Worm (Caenorhabditis elegans) whole organism, late embryonic: Measurements from ENCODE around the gene C13G5.2.

Experiments used
- ceh-31 ChIP-seq: sonication (generic microtip); optimal IDR thresholded peaks from 2 replicates; lab custom pipeline; 2016; ENCODE audit warnings: missing genetic modification characterization, missing compliant biosample characterization
- ceh-34 ChIP-seq: sonication (generic microtip); optimal IDR thresholded peaks from 2 replicates; lab custom pipeline; 2016; ENCODE audit warnings: mild to moderate bottlenecking, missing genetic modification characterization, missing compliant biosample characterization
- ceh-45 ChIP-seq: fragments of 200-800 bp; sonication (Bioruptor generic); IDR thresholded peaks from 2 replicates; pipeline ENCODE4 v1.3.6; 2022; ENCODE audit warnings: missing genetic modification reagents, missing genetic modification characterization, missing compliant biosample characterization
- dve-1 ChIP-seq: sonication (generic microtip); optimal IDR thresholded peaks from 2 replicates; lab custom pipeline; 2017; ENCODE audit warnings: antibody characterized with exemption, mild to moderate bottlenecking, missing genetic modification characterization, missing compliant biosample characterization
- hlh-13 ChIP-seq: fragments of 200-800 bp; sonication (Bioruptor generic); optimal IDR thresholded peaks from 2 replicates; lab custom pipeline; 2018; ENCODE audit warnings: mild to moderate bottlenecking, missing genetic modification characterization, missing compliant biosample characterization
- hlh-30 ChIP-seq: sonication (generic microtip); optimal IDR thresholded peaks from 2 replicates; lab custom pipeline; 2017; ENCODE audit warnings: antibody characterized with exemption, missing genetic modification characterization, missing compliant biosample characterization; ENCODE audit not compliant: insufficient read depth
- hlh-6 ChIP-seq: sonication (generic microtip); optimal IDR thresholded peaks from 2 replicates; lab custom pipeline; 2016; ENCODE audit warnings: missing genotype, missing genetic modification characterization, missing compliant biosample characterization
- lim-6 ChIP-seq: sonication (generic microtip); optimal IDR thresholded peaks from 2 replicates; lab custom pipeline; 2016; ENCODE audit warnings: missing genetic modification characterization, missing compliant biosample characterization
- nfya-1 ChIP-seq: sonication (generic microtip); optimal IDR thresholded peaks from 2 replicates; lab custom pipeline; 2017; ENCODE audit warnings: missing genetic modification characterization, mild to moderate bottlenecking, missing compliant biosample characterization, antibody characterized with exemption, moderate library complexity
- pax-1 ChIP-seq: fragments of 150-350 bp; optimal IDR thresholded peaks from 2 replicates; lab custom pipeline; 2014; ENCODE audit warnings: missing biosample characterization, missing genetic modification characterization
- pqm-1 ChIP-seq: sonication (generic microtip); optimal IDR thresholded peaks from 2 replicates; lab custom pipeline; 2016; ENCODE audit warnings: missing genetic modification characterization, missing compliant biosample characterization
- ref-2 ChIP-seq: sonication (generic microtip); optimal IDR thresholded peaks from 2 replicates; lab custom pipeline; 2016; ENCODE audit warnings: missing genetic modification characterization, missing compliant biosample characterization
- rnt-1 ChIP-seq: sonication (generic microtip); optimal IDR thresholded peaks from 2 replicates; lab custom pipeline; 2016; ENCODE audit warnings: missing genetic modification characterization, missing compliant biosample characterization

DNA sequence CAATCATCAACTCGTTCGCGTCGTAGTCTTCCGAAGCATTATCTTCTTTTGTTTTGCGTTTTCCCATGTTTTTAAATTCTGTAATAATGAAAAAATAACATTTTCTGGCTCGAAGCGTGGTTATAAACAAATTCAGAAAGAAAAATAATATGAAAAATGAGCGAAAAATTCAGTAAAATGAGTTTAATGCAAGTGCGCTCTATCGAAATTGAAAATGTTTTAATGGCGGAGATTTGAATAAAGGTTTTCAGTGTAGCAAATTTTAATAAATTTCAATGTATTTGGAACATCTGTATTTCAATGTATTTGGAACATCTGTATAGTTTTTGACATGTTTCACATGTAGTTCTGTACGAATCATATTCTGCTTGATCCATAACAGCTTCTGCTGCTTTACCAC, 3.8 kb downstream of the C13G5.2 start, which contains the start of gene rha-2:
- TF ChIP-seq hlh-6 (tag; lab: Kevin White, UChicago) (no peak), dve-1 (tag; lab: Kevin White, UChicago) (no peak), nfya-1 (no peak), ref-2 (no peak), pqm-1 (no peak), pax-1 (tag; lab: Kevin White, UChicago) (no peak), hlh-13 (GFP tag; lab: Kevin White, UChicago) (no peak), rnt-1 (no peak), ceh-34 (tag; lab: Kevin White, UChicago) (no peak), lim-6 (tag; lab: Kevin White, UChicago) (no peak), ceh-45 (GFP tag; lab: Robert Waterston, UW) (no peak), ceh-31 (tag; lab: Kevin White, UChicago) (no peak), hlh-30 (tag; lab: Kevin White, UChicago) (no peak)
